Worm (Caenorhabditis elegans) whole organism, L2 larva: ENCODE results near the gene nfyc-1.

ENCODE experiments used
- C34F6.9 ChIP-seq: fragments of 150-350 bp; optimal IDR thresholded peaks from 2 replicates; lab custom pipeline; 2014; ENCODE audit warnings: missing biosample characterization, missing genetic modification characterization
- ZK546.5 ChIP-seq: sonication (generic microtip); optimal IDR thresholded peaks from 2 replicates; lab custom pipeline; 2017; ENCODE audit warnings: missing biosample characterization, missing genetic modification characterization
- ama-1 ChIP-seq: fragments of 150-350 bp; optimal IDR thresholded peaks from 2 replicates; lab custom pipeline; 2018; ENCODE audit warnings: inconsistent platforms
- egl-27 ChIP-seq: sonication (generic microtip); optimal IDR thresholded peaks from 3 replicates; lab custom pipeline; 2017; ENCODE audit warnings: missing biosample characterization, missing genetic modification reagents, missing genetic modification characterization
- gmeb-1 ChIP-seq: fragments of 150-350 bp; optimal IDR thresholded peaks from 2 replicates; lab custom pipeline; 2014; ENCODE audit warnings: missing biosample characterization, missing genetic modification characterization
- lin-39 ChIP-seq: fragments of 150-350 bp; optimal IDR thresholded peaks from 2 replicates; lab custom pipeline; 2014; ENCODE audit warnings: missing biosample characterization, missing genetic modification reagents, missing genetic modification characterization
- mbf-1 ChIP-seq: sonication (generic microtip); optimal IDR thresholded peaks from 2 replicates; lab custom pipeline; 2017; ENCODE audit warnings: missing biosample characterization, missing genetic modification characterization
- nhr-10 ChIP-seq: sonication (generic microtip); optimal IDR thresholded peaks from 2 replicates; lab custom pipeline; 2017; ENCODE audit warnings: missing biosample characterization, missing genetic modification characterization
- nhr-129 ChIP-seq: fragments of 150-350 bp; optimal IDR thresholded peaks from 2 replicates; lab custom pipeline; 2014; ENCODE audit warnings: missing biosample characterization, missing genetic modification characterization
- nhr-23 ChIP-seq: fragments of 150-350 bp; optimal IDR thresholded peaks from 2 replicates; lab custom pipeline; 2014; ENCODE audit warnings: missing biosample characterization, missing genetic modification reagents, missing genetic modification characterization
- nhr-25 ChIP-seq: fragments of 150-350 bp; sonication (generic microtip); optimal IDR thresholded peaks from 3 replicates; lab custom pipeline; 2014; ENCODE audit warnings: missing biosample characterization, missing genetic modification characterization
- nhr-6 ChIP-seq: fragments of 150-350 bp; optimal IDR thresholded peaks from 2 replicates; lab custom pipeline; 2014; ENCODE audit warnings: missing biosample characterization, missing genetic modification characterization
- unc-55 ChIP-seq: fragments of 150-350 bp; sonication (generic microtip); optimal IDR thresholded peaks from 3 replicates; lab custom pipeline; 2014; ENCODE audit warnings: missing biosample characterization, missing genetic modification reagents, missing genetic modification characterization
- zag-1 ChIP-seq: fragments of 150-350 bp; optimal IDR thresholded peaks from 2 replicates; lab custom pipeline; 2014; ENCODE audit warnings: missing biosample characterization, missing genetic modification characterization

The nfyc-1 gene

ce11 chrII:86794-87193 is 43.1 kb downstream of the nfyc-1 start:
- no peak for TF ChIP-seq egl-27 (tag; lab: Kevin White, UChicago)
- no peak for TF ChIP-seq nhr-10 (tag; lab: Kevin White, UChicago)
- TF ChIP-seq ama-1 (lab: Kevin White, UChicago) = no peak
- TF ChIP-seq zag-1 (tag; lab: Kevin White, UChicago) = no peak
- no peak for TF ChIP-seq mbf-1 (tag; lab: Kevin White, UChicago)
- no peak for TF ChIP-seq gmeb-1 (tag; lab: Kevin White, UChicago)
- TF ChIP-seq ZK546.5 = no peak

ce11 chrII:87937-88336 is 44.2 kb downstream of the nfyc-1 start:
- TF ChIP-seq zag-1 (tag; lab: Kevin White, UChicago) (no peak), C34F6.9 (tag; lab: Kevin White, UChicago) (no peak), nhr-129 (tag; lab: Kevin White, UChicago) (no peak)

- TF ChIP-seq nhr-6 (tag; lab: Kevin White, UChicago) = no peak
- no peak for TF ChIP-seq unc-55
- no peak for TF ChIP-seq nhr-23 (tag; lab: Kevin White, UChicago)
- no peak for TF ChIP-seq nhr-25
- no peak for TF ChIP-seq nhr-10 (tag; lab: Kevin White, UChicago)
- TF ChIP-seq lin-39 (tag; lab: Kevin White, UChicago) = no peak
- no peak for TF ChIP-seq gmeb-1 (tag; lab: Kevin White, UChicago)
- TF ChIP-seq, all 48 proteins: peak for 0
These were observed 47.7 kb downstream of the nfyc-1 start, which contains the start of gene mcat-1 for ce11 chrII:91419-91818. Gene mcat-1 (minus strand): TSS chrII:91519.
